Fruit fly (Drosophila melanogaster) whole organism, wandering third instar larva: ENCODE measurements around the gene S1P.
A peak's percentile ranks its signal among the peaks of the same experiment; 100 is the strongest.

Experiments used
- Abd-B ChIP-seq: fragments of >200 bp; optimal IDR thresholded peaks from 2 replicates; lab custom pipeline; 2017; ENCODE audit warnings: missing biosample characterization, missing genetic modification characterization
- CG32264 ChIP-seq: fragments of 200-800 bp; sonication (Bioruptor generic); optimal IDR thresholded peaks from 2 replicates; lab custom pipeline; 2016; ENCODE audit warnings: missing biosample characterization, missing genetic modification characterization
- CG9705 ChIP-seq: fragments of 200-800 bp; sonication (Bioruptor generic); optimal IDR thresholded peaks from 2 replicates; lab custom pipeline; 2018; ENCODE audit warnings: missing biosample characterization, mild to moderate bottlenecking, missing genetic modification characterization
- CrebA ChIP-seq: fragments of 200-800 bp; sonication (Bioruptor generic); optimal IDR thresholded peaks from 2 replicates; lab custom pipeline; 2016; ENCODE audit warnings: missing biosample characterization, mild to moderate bottlenecking, missing genetic modification characterization, borderline replicate concordance
- Dfd ChIP-seq: fragments of >200 bp; optimal IDR thresholded peaks from 2 replicates; lab custom pipeline; 2017; ENCODE audit warnings: missing biosample characterization, missing genetic modification characterization
- Dif ChIP-seq: fragments of 200-275, 200-300 bp; sonication (Bioruptor generic); optimal IDR thresholded peaks from 2 replicates; lab custom pipeline; 2018; ENCODE audit warnings: missing biosample characterization, missing genetic modification characterization; ENCODE audit not compliant: partially characterized antibody
- GATAd ChIP-seq: sonication (Bioruptor generic); optimal IDR thresholded peaks from 2 replicates; lab custom pipeline; 2016; ENCODE audit warnings: missing biosample characterization, missing genetic modification characterization
- HLH106 ChIP-seq: fragments of 200-800 bp; optimal IDR thresholded peaks from 3 replicates; lab custom pipeline; 2019; ENCODE audit warnings: missing biosample characterization, mild to moderate bottlenecking, missing genetic modification characterization, moderate library complexity
- Hnf4 ChIP-seq: fragments of 200-800 bp; sonication (Bioruptor generic); optimal IDR thresholded peaks from 2 replicates; lab custom pipeline; 2016; ENCODE audit warnings: missing biosample characterization, mild to moderate bottlenecking, missing genetic modification characterization
- Hr78 ChIP-seq: fragments of >200 bp; optimal IDR thresholded peaks from 2 replicates; lab custom pipeline; 2017; ENCODE audit warnings: missing biosample characterization, missing genetic modification characterization
- Hr83 ChIP-seq: fragments of 200-300 bp; sonication (Bioruptor generic); optimal IDR thresholded peaks from 2 replicates; lab custom pipeline; 2016; ENCODE audit warnings: missing biosample characterization, mild to moderate bottlenecking, missing genetic modification characterization, moderate library complexity; ENCODE audit not compliant: poor library complexity, severe bottlenecking
- Jra ChIP-seq: sonication (Bioruptor generic); optimal IDR thresholded peaks from 2 replicates; lab custom pipeline; 2016; ENCODE audit warnings: missing biosample characterization, missing genetic modification characterization
- Mio ChIP-seq: sonication (Bioruptor generic); optimal IDR thresholded peaks from 2 replicates; lab custom pipeline; 2016; ENCODE audit warnings: missing biosample characterization, missing genetic modification characterization
- Myc ChIP-seq: fragments of >200 bp; optimal IDR thresholded peaks from 2 replicates; lab custom pipeline; 2017
- N ChIP-seq: fragments of >200 bp; optimal IDR thresholded peaks from 2 replicates; lab custom pipeline; 2018; ENCODE audit warnings: missing biosample characterization, missing external identifiers, missing genetic modification characterization
- OdsH ChIP-seq: fragments of 200-800 bp; sonication (Bioruptor generic); optimal IDR thresholded peaks from 2 replicates; lab custom pipeline; 2016; ENCODE audit warnings: missing biosample characterization, mild to moderate bottlenecking, missing genetic modification characterization
- Rel ChIP-seq, 2 experiments: fragments of 200-800 bp; sonication (Bioruptor generic) in 1 of 2; optimal IDR thresholded peaks; 2 replicates in 1 of 2; 3 replicates in 1 of 2; lab custom pipeline; 2016 to 2019; ENCODE audit warnings: mild to moderate bottlenecking in 2 of 2, missing biosample characterization in 2 of 2, missing genetic modification characterization in 2 of 2, moderate library complexity in 1 of 2
- Sp1 ChIP-seq: fragments of 200-800 bp; sonication (Bioruptor generic); optimal IDR thresholded peaks from 3 replicates; lab custom pipeline; 2019; ENCODE audit warnings: missing biosample characterization, mild to moderate bottlenecking, missing genetic modification characterization, moderate library complexity
- Vsx2 ChIP-seq: fragments of 200-300, 225-300 bp; sonication (Bioruptor generic); optimal IDR thresholded peaks from 2 replicates; lab custom pipeline; 2018; ENCODE audit warnings: missing biosample characterization, missing genetic modification characterization; ENCODE audit not compliant: partially characterized antibody
- br ChIP-seq: fragments of 200-800 bp; sonication (Bioruptor generic); optimal IDR thresholded peaks from 2 replicates; lab custom pipeline; 2016; ENCODE audit warnings: missing biosample characterization, missing genetic modification characterization
- brk ChIP-seq: fragments of 200-800 bp; sonication (Bioruptor generic); optimal IDR thresholded peaks from 2 replicates; lab custom pipeline; 2016; ENCODE audit warnings: missing biosample characterization, mild to moderate bottlenecking, missing genetic modification characterization
- dl ChIP-seq, 2 experiments: fragments of 175-275, 200-275 bp in 1 of 2; fragments of 200-275 bp in 1 of 2; sonication (Bioruptor generic); optimal IDR thresholded peaks; lab custom pipeline; 2018; ENCODE audit warnings: mild to moderate bottlenecking in 2 of 2, missing biosample characterization in 2 of 2, missing genetic modification characterization in 2 of 2, moderate library complexity in 2 of 2; ENCODE audit not compliant: partially characterized antibody in 2 of 2, insufficient read depth in 1 of 2
- dsf ChIP-seq: sonication (Bioruptor generic); optimal IDR thresholded peaks from 2 replicates; lab custom pipeline; 2016; ENCODE audit warnings: missing biosample characterization, missing genetic modification characterization, borderline replicate concordance
- ey ChIP-seq: fragments of 200-800 bp; sonication (Bioruptor generic); optimal IDR thresholded peaks from 2 replicates; lab custom pipeline; 2016; ENCODE audit warnings: missing biosample characterization, missing genetic modification characterization
- foxo ChIP-seq, 2 experiments: fragments of 200-800 bp; sonication (Bioruptor generic); optimal IDR thresholded peaks; 2 replicates in 1 of 2; 3 replicates in 1 of 2; lab custom pipeline; 2016 to 2017; ENCODE audit warnings: missing biosample characterization in 2 of 2, missing genetic modification characterization in 2 of 2
- h ChIP-seq: fragments of 200-800 bp; sonication (Bioruptor generic); optimal IDR thresholded peaks from 3 replicates; lab custom pipeline; 2016; ENCODE audit warnings: missing biosample characterization, mild to moderate bottlenecking, missing genetic modification characterization
- jim ChIP-seq: fragments of 175-275, 200-325 bp; sonication (Bioruptor generic); optimal IDR thresholded peaks from 2 replicates; lab custom pipeline; 2016; ENCODE audit warnings: missing biosample characterization, mild to moderate bottlenecking, missing genetic modification characterization
- lola ChIP-seq: fragments of >200 bp; optimal IDR thresholded peaks from 2 replicates; lab custom pipeline; 2017; ENCODE audit warnings: missing biosample characterization, missing genetic modification characterization
- pan ChIP-seq: fragments of >200 bp; optimal IDR thresholded peaks from 2 replicates; lab custom pipeline; 2017
- psq ChIP-seq: fragments of 200-800 bp; sonication (Bioruptor generic); optimal IDR thresholded peaks from 3 replicates; lab custom pipeline; 2017; ENCODE audit warnings: missing biosample characterization, mild to moderate bottlenecking, missing genetic modification characterization, moderate library complexity
- rgr ChIP-seq: fragments of 200-800 bp; sonication (Bioruptor generic); optimal IDR thresholded peaks from 3 replicates; lab custom pipeline; 2016; ENCODE audit warnings: missing biosample characterization, mild to moderate bottlenecking, missing genetic modification characterization
- sage ChIP-seq: fragments of 200-800 bp; sonication (Bioruptor generic); optimal IDR thresholded peaks from 2 replicates; lab custom pipeline; 2016; ENCODE audit warnings: missing biosample characterization, mild to moderate bottlenecking, missing genetic modification characterization
- sv ChIP-seq: fragments of 200-800 bp; sonication (Bioruptor generic); optimal IDR thresholded peaks from 3 replicates; lab custom pipeline; 2016; ENCODE audit warnings: missing biosample characterization, missing genetic modification characterization
- usp ChIP-seq: fragments of >200 bp; optimal IDR thresholded peaks from 2 replicates; lab custom pipeline; 2017; ENCODE audit warnings: missing biosample characterization, missing genetic modification characterization
- woc ChIP-seq: sonication (Bioruptor generic); optimal IDR thresholded peaks from 2 replicates; lab custom pipeline; 2016; ENCODE audit warnings: missing biosample characterization, mild to moderate bottlenecking, missing genetic modification characterization

S1P gene

DNA sequence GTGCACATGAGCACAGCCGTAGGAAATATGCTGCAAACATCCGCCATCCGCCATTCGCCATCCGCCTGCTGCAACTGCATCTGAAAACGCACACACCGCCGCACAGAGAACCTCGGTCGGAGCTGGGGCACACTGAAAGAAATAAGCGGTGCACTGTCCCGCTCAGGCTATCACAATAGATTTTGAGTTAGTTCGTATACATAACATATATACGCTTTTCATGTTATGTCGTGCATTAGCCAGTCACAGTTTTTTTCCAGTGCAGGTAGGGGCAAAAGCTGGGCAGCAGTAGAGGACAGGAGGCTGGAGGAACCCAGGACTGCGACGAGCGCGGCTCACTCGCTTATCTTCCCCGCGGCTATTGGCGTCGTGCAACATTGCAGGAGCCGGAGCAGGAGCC lies 22.8 kb downstream of the S1P start (continued):
- TF ChIP-seq h (peak; percentile 75), woc (GFP tag; lab: Kevin White, UChicago) (peak; percentile 47), Sp1 (GFP tag; lab: Kevin White, UChicago) (peak; percentile 63), dsf (no peak)

DNA sequence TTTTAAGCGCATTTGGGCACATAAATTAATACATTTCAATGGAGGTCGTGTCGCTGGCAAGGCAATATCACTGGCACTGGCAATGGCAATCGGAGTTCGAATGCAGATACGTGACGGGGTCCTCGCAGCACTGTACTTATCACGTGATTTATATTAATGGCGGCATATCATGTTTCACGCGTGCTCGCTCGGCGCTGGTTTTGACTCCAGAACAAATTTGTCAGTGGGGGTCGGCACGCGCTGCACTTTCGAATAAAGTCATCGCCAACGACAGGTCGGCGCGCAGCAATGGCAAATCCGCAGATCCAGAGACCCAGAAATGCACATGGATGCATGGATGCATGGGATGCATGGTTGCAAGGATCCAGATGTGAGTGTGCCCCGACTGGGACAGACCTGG lies 25.9 kb downstream of the S1P start:
- no peak for TF ChIP-seq Mio (GFP tag; lab: Kevin White, UChicago)
- TF ChIP-seq dl (GFP tag; optimal IDR thresholded peaks at IDR 0.05; lab: Kevin White, UChicago; ENCODE audit: insufficient read depth in 1 of 2, partially characterized antibody in 2 of 2), result no peak
- no peak for TF ChIP-seq sv (GFP tag; lab: Kevin White, UChicago)
- TF ChIP-seq Dif (GFP tag; lab: Kevin White, UChicago), result no peak
- no peak for TF ChIP-seq br (GFP tag; lab: Kevin White, UChicago)
- no peak for TF ChIP-seq Dfd (GFP tag; lab: Kevin White, UChicago)
- TF ChIP-seq pan, result no peak
- TF ChIP-seq Myc, result no peak

DNA sequence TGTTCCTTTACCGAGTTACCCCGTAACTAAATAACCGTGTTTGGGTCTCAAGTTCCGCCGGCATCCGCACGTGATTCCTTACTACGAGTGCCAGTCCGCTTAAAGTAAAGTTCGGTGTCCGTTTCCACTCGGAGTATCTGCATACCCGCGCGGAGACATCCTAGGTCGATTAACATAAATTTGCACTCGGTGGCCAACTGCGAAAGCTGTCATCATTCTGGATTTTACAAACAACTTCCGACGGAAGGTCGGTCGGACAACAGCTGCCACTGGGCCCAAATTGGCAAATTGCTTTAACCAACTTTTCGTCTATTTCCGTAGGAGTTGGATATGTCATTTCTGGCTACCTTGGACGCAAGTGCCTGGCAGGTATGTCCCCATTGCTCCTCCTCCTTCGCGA lies 30.6 kb downstream of the S1P start, which contains the start of gene TfAP-2:
Gene TfAP-2 (plus strand): TSS at position 301 of the 400 bp plus-strand sequence.
- TF ChIP-seq CrebA (no peak), dl (GFP tag; optimal IDR thresholded peaks at IDR 0.05; lab: Kevin White, UChicago; ENCODE audit: insufficient read depth in 1 of 2, partially characterized antibody in 2 of 2) (no peak), Hnf4 (GFP tag; lab: Kevin White, UChicago) (no peak), foxo (GFP tag; optimal IDR thresholded peaks at IDR 0.05; lab: Kevin White, UChicago) (no peak)

DNA sequence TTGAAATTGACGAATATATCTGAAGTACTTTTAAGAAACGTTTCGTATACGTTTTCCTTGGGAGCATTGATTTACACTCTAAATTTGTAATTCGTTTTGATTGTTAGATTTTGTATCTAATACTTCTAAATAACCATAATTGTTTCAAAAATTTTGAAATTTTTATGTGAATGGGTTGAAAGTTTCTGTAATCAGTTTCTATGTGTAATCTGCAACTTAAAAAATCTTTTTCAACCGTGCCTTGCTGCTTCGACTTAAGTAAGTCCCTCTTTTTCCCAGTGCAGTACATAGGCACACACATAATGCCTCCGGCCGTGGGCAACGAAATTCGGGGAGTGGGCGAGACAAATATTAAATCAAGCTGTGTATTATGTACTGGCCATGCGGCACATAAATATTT lies 31.8 kb downstream of the S1P start:
- TF ChIP-seq OdsH (GFP tag; lab: Kevin White, UChicago), result no peak
- TF ChIP-seq dsf, result no peak
- no peak for TF ChIP-seq rgr (GFP tag; lab: Kevin White, UChicago)
- TF ChIP-seq CG32264, result no peak
- TF ChIP-seq Vsx2 (GFP tag; lab: Kevin White, UChicago), result no peak
- no peak for TF ChIP-seq jim (GFP tag; lab: Kevin White, UChicago)
- TF ChIP-seq lola (GFP tag; lab: Kevin White, UChicago), result no peak
- TF ChIP-seq sv (GFP tag; lab: Kevin White, UChicago), result no peak
- TF ChIP-seq Abd-B (GFP tag; lab: Kevin White, UChicago), result no peak
- TF ChIP-seq Dfd (GFP tag; lab: Kevin White, UChicago), result no peak
- no peak for TF ChIP-seq Hnf4 (GFP tag; lab: Kevin White, UChicago)
- TF ChIP-seq sage (GFP tag; lab: Kevin White, UChicago), result no peak
- TF ChIP-seq HLH106 (tag; lab: Kevin White, UChicago), result no peak
- no peak for TF ChIP-seq usp (GFP tag; lab: Kevin White, UChicago)
- no peak for TF ChIP-seq Jra

DNA sequence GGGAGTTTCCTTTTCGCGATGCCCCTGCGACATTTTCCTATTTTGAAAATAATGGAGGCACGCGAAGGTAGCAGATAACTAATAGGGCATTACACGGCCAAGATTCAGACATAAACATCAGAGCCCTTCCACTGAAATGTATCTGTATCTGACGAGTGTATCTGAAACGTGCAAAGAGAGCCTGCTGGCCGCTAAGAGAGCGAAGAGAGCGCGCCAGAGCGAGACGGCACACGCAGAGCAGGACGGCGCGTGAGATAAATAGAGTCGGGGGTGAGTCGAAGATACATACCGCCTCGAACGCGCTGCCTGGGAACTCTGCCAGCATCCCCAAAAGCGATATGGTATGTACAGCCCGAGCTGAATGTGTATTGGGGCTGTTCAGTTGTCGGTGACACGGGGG lies 32.5 kb downstream of the S1P start:
- TF ChIP-seq Dif (GFP tag; lab: Kevin White, UChicago), result peak; percentile 78
- TF ChIP-seq dl (GFP tag; optimal IDR thresholded peaks at IDR 0.05; lab: Kevin White, UChicago; ENCODE audit: insufficient read depth in 1 of 2, partially characterized antibody in 2 of 2), result peak; percentile 15 to 73
- no peak for TF ChIP-seq HLH106 (tag; lab: Kevin White, UChicago)

DNA sequence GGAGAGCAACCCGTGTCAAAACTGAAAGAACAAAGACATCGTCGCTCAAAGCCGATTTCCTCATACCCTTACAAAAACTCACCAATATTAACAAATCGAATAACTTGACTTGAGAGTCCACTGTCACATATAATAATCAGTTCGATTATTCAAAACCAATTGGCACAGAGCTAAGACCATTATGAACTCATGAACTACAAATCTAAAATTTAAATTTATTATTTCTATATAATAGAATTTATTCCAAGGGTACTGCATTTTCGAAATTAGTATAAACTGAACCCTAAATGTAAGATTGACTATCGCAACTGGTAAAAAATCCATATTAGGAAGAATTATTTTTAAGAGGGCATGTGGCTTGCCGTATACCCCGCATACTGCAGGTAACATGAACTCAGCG lies 35.2 kb downstream of the S1P start:
- TF ChIP-seq Jra (no peak), Dfd (GFP tag; lab: Kevin White, UChicago) (no peak), dl (GFP tag; optimal IDR thresholded peaks at IDR 0.05; lab: Kevin White, UChicago; ENCODE audit: insufficient read depth in 1 of 2, partially characterized antibody in 2 of 2) (no peak), Mio (GFP tag; lab: Kevin White, UChicago) (no peak), pan (no peak), Rel (GFP tag; optimal IDR thresholded peaks at IDR 0.05; lab: Kevin White, UChicago) (no peak), Rel (tag; optimal IDR thresholded peaks at IDR 0.05; lab: Kevin White, UChicago) (no peak), CG32264 (no peak), CrebA (no peak), Abd-B (GFP tag; lab: Kevin White, UChicago) (no peak), sage (GFP tag; lab: Kevin White, UChicago) (no peak), usp (GFP tag; lab: Kevin White, UChicago) (no peak), GATAd (GFP tag; lab: Kevin White, UChicago) (no peak), CG9705 (GFP tag; lab: Kevin White, UChicago) (no peak), h (no peak), brk (GFP tag; lab: Kevin White, UChicago) (no peak), Hr78 (GFP tag; lab: Kevin White, UChicago) (no peak), Hnf4 (GFP tag; lab: Kevin White, UChicago) (no peak), psq (peak; percentile 68), lola (GFP tag; lab: Kevin White, UChicago) (no peak), foxo (GFP tag; optimal IDR thresholded peaks at IDR 0.05; lab: Kevin White, UChicago) (peak in 1 of 2 experiments; percentile 24), OdsH (GFP tag; lab: Kevin White, UChicago) (peak; percentile 37), N (GFP tag; lab: Kevin White, UChicago) (no peak), Dif (GFP tag; lab: Kevin White, UChicago) (no peak), Hr83 (GFP tag; lab: Kevin White, UChicago) (no peak), br (GFP tag; lab: Kevin White, UChicago) (no peak), HLH106 (tag; lab: Kevin White, UChicago) (peak; percentile 44), Myc (no peak), jim (GFP tag; lab: Kevin White, UChicago) (no peak), woc (GFP tag; lab: Kevin White, UChicago) (peak; percentile 26), ey (GFP tag; lab: Kevin White, UChicago) (no peak)
